Worm (Caenorhabditis elegans): Measurements from ENCODE around the gene C07G1.7.

DNA sequence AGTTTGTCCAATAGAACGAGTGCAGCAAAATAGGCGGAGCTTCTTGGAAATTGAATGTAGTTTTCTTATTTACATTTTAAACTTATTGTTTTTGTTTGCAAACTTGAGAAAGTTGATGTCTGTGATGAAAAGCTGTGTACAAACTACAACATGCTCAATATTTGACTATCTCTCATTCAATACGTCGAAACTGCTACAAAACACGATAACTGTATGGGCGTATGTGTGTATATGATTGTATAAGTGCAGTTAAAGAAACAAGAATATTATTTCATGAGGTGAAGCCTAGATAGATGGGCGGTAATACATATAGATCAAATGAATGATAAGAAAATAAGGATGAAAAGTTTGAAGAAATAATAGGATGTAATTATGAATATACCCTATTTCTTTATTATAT, 27.9 kb upstream of the C07G1.7 start:
- TF ChIP-seq nhr-84 (tag; optimal IDR thresholded peaks at IDR 0.05) (no peak), dpl-1 (GFP tag; optimal IDR thresholded peaks at IDR 0.05) (no peak), pax-3 (tag; optimal IDR thresholded peaks at IDR 0.05) (no peak), lin-39 (tag; optimal IDR thresholded peaks at IDR 0.05) (no peak), aly-2 (tag; optimal IDR thresholded peaks at IDR 0.05) (no peak), nhr-11 (tag; optimal IDR thresholded peaks at IDR 0.05) (no peak), egl-27 (tag; optimal IDR thresholded peaks at IDR 0.05) (no peak), blmp-1 (tag; optimal IDR thresholded peaks at IDR 0.05) (no peak), hlh-17 (GFP tag; optimal IDR thresholded peaks at IDR 0.05; ENCODE audit: borderline replicate concordance) (no peak), ztf-4 (tag; optimal IDR thresholded peaks at IDR 0.05) (no peak), lir-3 (tag; optimal IDR thresholded peaks at IDR 0.05; ENCODE audit: poor library complexity) (no peak), skn-1 (tag; optimal IDR thresholded peaks at IDR 0.05) (no peak), unc-86 (tag; optimal IDR thresholded peaks at IDR 0.05) (no peak), mab-9 (GFP tag; IDR thresholded peaks at IDR 0.05) (no peak)
